Worm (Caenorhabditis elegans) whole organism, L1 larva: Measurements from ENCODE around the gene F46F5.11.

ENCODE experiments used
- C04F5.9 ChIP-seq: sonication (generic microtip); optimal IDR thresholded peaks from 2 replicates; lab custom pipeline; 2016; ENCODE audit warnings: missing genetic modification characterization, missing compliant biosample characterization
- ceh-82 ChIP-seq, 3 experiments: fragments of 150-350 bp in 1 of 3; sonication (generic microtip) in 2 of 3; optimal IDR thresholded peaks; 2 replicates each; lab custom pipeline; 2014 to 2017; ENCODE audit warnings: missing biosample characterization in 3 of 3, missing genetic modification characterization in 3 of 3
- ces-1 ChIP-seq: fragments of 150-350 bp; optimal IDR thresholded peaks from 2 replicates; lab custom pipeline; 2014; ENCODE audit warnings: missing biosample characterization, missing genetic modification reagents, missing genetic modification characterization
- fkh-10 ChIP-seq: sonication (generic microtip); optimal IDR thresholded peaks from 2 replicates; lab custom pipeline; 2017; ENCODE audit warnings: missing biosample characterization, missing genetic modification reagents, missing genetic modification characterization
- lin-14 ChIP-seq: fragments of 200-800 bp; sonication (Bioruptor generic); optimal IDR thresholded peaks from 2 replicates; lab custom pipeline; 2018; ENCODE audit warnings: mild to moderate bottlenecking, missing genetic modification characterization, moderate library complexity, missing compliant biosample characterization
- mdl-1 ChIP-seq, 2 experiments: fragments of 150-350 bp; optimal IDR thresholded peaks; 2 replicates each; lab custom pipeline; 2014 to 2017; ENCODE audit warnings: missing biosample characterization in 2 of 2, missing genetic modification characterization in 2 of 2, inconsistent platforms in 1 of 2
- nhr-11 ChIP-seq: fragments of 150-350 bp; optimal IDR thresholded peaks from 2 replicates; lab custom pipeline; 2014; ENCODE audit warnings: missing biosample characterization, missing genetic modification characterization
- nhr-12 ChIP-seq: sonication (generic microtip); optimal IDR thresholded peaks from 2 replicates; lab custom pipeline; 2017; ENCODE audit warnings: missing biosample characterization, missing genetic modification characterization
- nhr-77 ChIP-seq: fragments of 150-350 bp; optimal IDR thresholded peaks from 2 replicates; lab custom pipeline; 2014; ENCODE audit warnings: missing biosample characterization, missing genetic modification characterization
- sptf-1 ChIP-seq: fragments of 150-350 bp; optimal IDR thresholded peaks from 2 replicates; lab custom pipeline; 2014; ENCODE audit warnings: missing biosample characterization, missing genetic modification characterization
- unc-62 ChIP-seq: fragments of 150-350 bp; optimal IDR thresholded peaks from 2 replicates; lab custom pipeline; 2014; ENCODE audit warnings: missing biosample characterization, missing genetic modification reagents, missing genetic modification characterization
- ztf-11 ChIP-seq, 2 experiments: sonication (generic microtip); optimal IDR thresholded peaks; 2 replicates each; lab custom pipeline; 2016 to 2017; ENCODE audit warnings: missing genetic modification characterization in 2 of 2, missing biosample characterization in 1 of 2, missing compliant biosample characterization in 1 of 2
- ztf-4 ChIP-seq: fragments of 150-350 bp; optimal IDR thresholded peaks from 2 replicates; lab custom pipeline; 2014; ENCODE audit warnings: missing biosample characterization, missing genetic modification characterization

DNA sequence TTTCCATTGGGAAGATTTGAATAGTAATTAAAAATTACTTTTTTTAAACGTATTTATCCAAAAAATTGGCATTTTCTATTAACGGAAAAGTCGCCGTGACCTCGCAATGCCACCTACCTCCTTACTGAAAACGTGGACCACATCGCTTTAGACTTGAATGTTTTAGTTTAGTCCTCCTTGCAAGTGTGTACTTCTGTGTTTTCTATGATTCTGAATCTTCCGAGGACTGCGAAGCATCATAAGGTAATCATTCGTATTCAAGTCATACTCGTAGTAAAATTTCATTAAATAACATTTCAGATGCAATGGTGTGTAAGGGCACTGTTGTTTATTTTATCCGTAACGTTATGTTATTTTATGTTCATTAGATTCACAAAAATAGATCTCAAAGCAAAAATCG is at the start of gene F46F5.11:
- TF ChIP-seq unc-62 (no peak), sptf-1 (tag; lab: Kevin White, UChicago) (no peak), mdl-1 (tag; optimal IDR thresholded peaks at IDR 0.05; lab: Kevin White, UChicago) (no peak), C04F5.9 (tag; lab: Kevin White, UChicago) (no peak), nhr-77 (tag; lab: Kevin White, UChicago) (no peak), ces-1 (GFP tag; lab: Kevin White, UChicago) (no peak), nhr-11 (tag; lab: Kevin White, UChicago) (no peak), ztf-11 (tag; optimal IDR thresholded peaks at IDR 0.05; lab: Kevin White, UChicago) (no peak), ceh-82 (tag; optimal IDR thresholded peaks at IDR 0.05; lab: Kevin White, UChicago) (no peak), fkh-10 (GFP tag; lab: Kevin White, UChicago) (no peak), ztf-4 (tag; lab: Kevin White, UChicago) (no peak), nhr-12 (tag; lab: Kevin White, UChicago) (no peak), lin-14 (GFP tag; lab: Kevin White, UChicago) (no peak)
